Worm (Caenorhabditis elegans) whole organism, mixed stage, embryonic: Measurements from ENCODE around the gene frpr-7.

Experiments
- blmp-1 ChIP-seq: fragments of 150-350 bp; optimal IDR thresholded peaks from 2 replicates; lab custom pipeline; 2014; ENCODE audit warnings: missing biosample characterization, missing genetic modification characterization
- mab-5 ChIP-seq: fragments of 150-350 bp; optimal IDR thresholded peaks from 2 replicates; lab custom pipeline; 2014; ENCODE audit warnings: missing biosample characterization, missing genetic modification characterization
- mep-1 ChIP-seq: fragments of 150-350 bp; optimal IDR thresholded peaks from 2 replicates; lab custom pipeline; 2017; ENCODE audit warnings: missing biosample characterization, missing genetic modification reagents, missing genetic modification characterization, inconsistent platforms
- pha-4 ChIP-seq: fragments of 150-350 bp; optimal IDR thresholded peaks from 2 replicates; lab custom pipeline; 2018; ENCODE audit warnings: missing biosample characterization, missing genetic modification reagents, missing genetic modification characterization
- snpc-4 ChIP-seq: fragments of 150-350 bp; optimal IDR thresholded peaks from 2 replicates; lab custom pipeline; 2014; ENCODE audit warnings: missing biosample characterization, missing genetic modification characterization
- unc-39 ChIP-seq: fragments of 150-350 bp; optimal IDR thresholded peaks from 2 replicates; lab custom pipeline; 2014; ENCODE audit warnings: missing biosample characterization, missing genetic modification characterization

ce11 chrX:17519476-17519875 is 60.2 kb downstream of the frpr-7 start:
- no peak for TF ChIP-seq unc-39
- TF ChIP-seq pha-4 (tag; lab: Kevin White, UChicago): no peak
- TF ChIP-seq blmp-1: no peak
- no peak for TF ChIP-seq snpc-4
- TF ChIP-seq mep-1: no peak
- TF ChIP-seq mab-5 (tag; lab: Kevin White, UChicago): no peak
